Fruit fly (Drosophila melanogaster): ENCODE data around the gene daed.
A peak's percentile ranks its signal among the peaks of the same experiment; 100 is the strongest.

daed gene

DNA sequence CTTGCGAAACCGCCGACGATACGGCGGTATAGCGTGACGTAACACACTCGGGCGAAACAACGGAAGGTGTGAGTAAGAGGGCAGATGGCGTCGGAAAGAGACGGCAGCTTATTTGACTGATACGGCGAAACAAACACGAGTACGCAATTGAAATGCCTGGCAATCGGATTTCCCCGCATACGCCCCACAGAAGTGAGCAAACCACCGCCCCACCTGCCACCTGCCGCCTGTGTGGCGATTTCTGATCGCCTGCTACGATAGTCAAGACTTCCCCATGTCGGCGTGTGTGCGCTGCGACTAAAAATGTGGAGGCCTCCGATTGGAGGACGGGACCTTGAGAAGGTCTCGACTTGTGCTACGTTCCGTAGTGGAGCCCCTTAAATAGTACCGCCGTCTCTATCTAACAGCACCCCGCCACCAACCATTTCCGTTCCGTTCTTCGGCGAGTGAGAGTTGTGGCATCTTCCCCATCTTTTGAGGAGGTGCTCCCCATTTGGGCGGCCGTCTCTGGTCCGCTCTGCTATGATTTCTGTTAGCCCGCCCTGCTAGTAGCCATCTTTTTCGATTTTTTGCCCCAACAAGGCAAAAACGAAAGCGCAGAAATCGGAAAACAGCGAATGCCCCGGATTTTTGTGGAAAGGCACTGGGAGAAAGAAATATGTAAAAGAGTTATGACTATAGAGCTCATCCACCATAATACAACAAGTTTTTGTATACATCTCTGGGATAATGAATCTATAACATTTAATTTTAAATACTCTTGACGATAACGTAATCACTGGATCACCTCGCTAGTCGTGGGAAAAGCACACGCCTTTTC is 17.3 kb downstream of the daed start (continued):
- peak; percentile 98 for TF ChIP-seq CG6792 (GFP tag; optimal IDR thresholded peaks at IDR 0.05)
- peak; percentile 97 for TF ChIP-seq achi (GFP tag; optimal IDR thresholded peaks at IDR 0.05)
- peak; percentile 99 for TF ChIP-seq acj6 (GFP tag; optimal IDR thresholded peaks at IDR 0.05)
- peak; percentile 100 for TF ChIP-seq vri (GFP tag; optimal IDR thresholded peaks at IDR 0.05)
- TF ChIP-seq svp (GFP tag) = peak; percentile 99
- peak; percentile 92 for TF ChIP-seq fd85E (GFP tag; optimal IDR thresholded peaks at IDR 0.05)
- peak; percentile 98 for TF ChIP-seq Ets21C (GFP tag; optimal IDR thresholded peaks at IDR 0.05)
- TF ChIP-seq ss (GFP tag; optimal IDR thresholded peaks at IDR 0.05) = peak; percentile 92 to 93
- peak; percentile 99 for TF ChIP-seq Met (GFP tag; optimal IDR thresholded peaks at IDR 0.05)
- TF ChIP-seq pdm3 (GFP tag; optimal IDR thresholded peaks at IDR 0.05) = peak; percentile 99
- peak; percentile 97 for TF ChIP-seq Lpt (GFP tag; optimal IDR thresholded peaks at IDR 0.05)
- TF ChIP-seq esn (GFP tag; optimal IDR thresholded peaks at IDR 0.05) = peak; percentile 99
- TF ChIP-seq CG11902 (GFP tag; optimal IDR thresholded peaks at IDR 0.05) = peak; percentile 98
- TF ChIP-seq eg (GFP tag; IDR thresholded peaks at IDR 0.05) = no peak
- peak; percentile 90 for TF ChIP-seq Blimp-1 (GFP tag; optimal IDR thresholded peaks at IDR 0.05)
- TF ChIP-seq CG32006 (GFP tag; optimal IDR thresholded peaks at IDR 0.05) = peak; percentile 98
- peak; percentile 98 for TF ChIP-seq CG11762 (GFP tag; optimal IDR thresholded peaks at IDR 0.05; ENCODE audit: insufficient read depth)
- TF ChIP-seq CG11294 (GFP tag; IDR thresholded peaks at IDR 0.05) = no peak
- peak; percentile 98 for TF ChIP-seq CG34406 (GFP tag; optimal IDR thresholded peaks at IDR 0.05)
- TF ChIP-seq Smox (GFP tag; optimal IDR thresholded peaks at IDR 0.05) = peak; percentile 99
- peak; percentile 97 for TF ChIP-seq CG8632 (GFP tag; optimal IDR thresholded peaks at IDR 0.05)
- peak; percentile 95 for TF ChIP-seq fd59A (GFP tag; optimal IDR thresholded peaks at IDR 0.05)
- peak; percentile 99 for TF ChIP-seq Sox14 (GFP tag; optimal IDR thresholded peaks at IDR 0.05)
- peak; percentile 99 for TF ChIP-seq lz (GFP tag; optimal IDR thresholded peaks at IDR 0.05)
- TF ChIP-seq Sox102F (GFP tag; optimal IDR thresholded peaks at IDR 0.05) = peak; percentile 99

DNA sequence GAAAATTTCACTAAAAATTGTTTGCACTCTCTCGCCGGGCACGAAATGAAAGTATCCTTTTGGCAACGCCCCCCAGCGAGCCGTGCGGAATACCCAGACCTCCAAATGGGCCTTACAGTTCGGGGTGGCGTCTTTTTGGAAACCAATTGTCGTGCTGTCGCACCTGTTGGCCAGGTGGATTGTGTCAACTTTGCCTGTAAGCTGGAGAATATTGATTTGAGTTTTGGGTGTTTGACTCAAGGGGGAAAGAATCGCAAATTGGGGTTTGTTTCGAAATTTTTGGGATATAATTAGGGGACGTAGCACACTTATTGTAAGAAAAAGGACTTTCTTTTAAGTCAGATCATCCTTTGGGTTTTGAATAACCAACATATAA is 18.0 kb downstream of the daed start:
- TF ChIP-seq esn (GFP tag; optimal IDR thresholded peaks at IDR 0.05) = peak; percentile 3
- no peak for TF ChIP-seq spab (GFP tag; optimal IDR thresholded peaks at IDR 0.05)

DNA sequence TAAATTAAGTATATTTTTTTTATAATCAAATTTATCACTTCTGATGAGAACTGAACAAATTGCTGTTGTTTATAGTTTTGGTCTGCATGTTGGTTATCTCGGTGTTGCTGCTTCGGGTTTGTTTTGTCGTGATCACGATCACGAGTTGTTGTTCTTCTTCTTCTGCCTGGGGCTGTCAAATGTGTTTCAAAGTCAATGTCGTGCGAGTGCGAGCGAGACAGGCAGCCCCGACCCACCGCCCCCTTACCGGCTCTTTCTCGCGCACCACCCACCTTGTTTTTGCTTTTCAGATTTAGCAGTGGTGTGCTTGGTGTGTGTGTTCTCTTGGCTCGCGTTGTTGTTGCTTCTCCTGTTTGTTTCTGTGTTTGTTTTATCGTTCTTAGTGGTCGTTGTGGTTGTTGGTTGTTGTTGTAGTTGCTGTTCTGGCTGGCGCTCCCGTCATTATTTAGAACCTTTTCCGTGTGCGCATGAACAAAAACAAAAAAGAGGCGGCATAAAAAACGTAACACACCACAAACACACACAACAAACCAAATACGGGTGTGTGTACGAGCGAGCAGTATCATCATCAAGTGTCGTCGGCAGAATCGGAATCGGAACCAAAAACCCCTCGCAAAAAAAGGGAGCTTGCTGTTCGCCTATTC is 18.5 kb downstream of the daed start, which contains the start of gene COX7AL2:
TSS of gene COX7AL2 (minus strand) at position 438 of the 644 bp plus-strand sequence.
- no peak for TF ChIP-seq CG6854 (GFP tag; optimal IDR thresholded peaks at IDR 0.05)
- no peak for TF ChIP-seq Smox (GFP tag; optimal IDR thresholded peaks at IDR 0.05)
- no peak for TF ChIP-seq acj6 (GFP tag; optimal IDR thresholded peaks at IDR 0.05)
- no peak for TF ChIP-seq lz (GFP tag; optimal IDR thresholded peaks at IDR 0.05)
- no peak for TF ChIP-seq CG3032 (tag; optimal IDR thresholded peaks at IDR 0.05)
- TF ChIP-seq CG8119 (GFP tag; IDR thresholded peaks at IDR 0.05) = no peak
- TF ChIP-seq Eip75B (GFP tag; optimal IDR thresholded peaks at IDR 0.05) = no peak
- TF ChIP-seq CG10631 (GFP tag; optimal IDR thresholded peaks at IDR 0.05) = peak; percentile 26
- no peak for TF ChIP-seq CG10669 (GFP tag; optimal IDR thresholded peaks at IDR 0.05)
- no peak for TF ChIP-seq pdm3 (GFP tag; optimal IDR thresholded peaks at IDR 0.05)
- peak in 1 of 2 experiments; percentile 36 for TF ChIP-seq salr (GFP tag; optimal IDR thresholded peaks at IDR 0.05)
- peak; percentile 10 for TF ChIP-seq fd59A (GFP tag; optimal IDR thresholded peaks at IDR 0.05)
- TF ChIP-seq Sox102F (GFP tag; optimal IDR thresholded peaks at IDR 0.05) = no peak
- no peak for TF ChIP-seq Ets21C (GFP tag; optimal IDR thresholded peaks at IDR 0.05)
- no peak for TF ChIP-seq ss (GFP tag; optimal IDR thresholded peaks at IDR 0.05)
- TF ChIP-seq Hr4 (GFP tag; optimal IDR thresholded peaks at IDR 0.05) = no peak
- peak; percentile 48 for TF ChIP-seq CG6276 (GFP tag; optimal IDR thresholded peaks at IDR 0.05)
- no peak for TF ChIP-seq Ets96B (tag; optimal IDR thresholded peaks at IDR 0.05)
- peak; percentile 3 for TF ChIP-seq CG32006 (GFP tag; optimal IDR thresholded peaks at IDR 0.05)
- TF ChIP-seq CG7368 (GFP tag; optimal IDR thresholded peaks at IDR 0.05) = no peak
- peak; percentile 33 for TF ChIP-seq CG8632 (GFP tag; optimal IDR thresholded peaks at IDR 0.05)
- TF ChIP-seq achi (GFP tag; optimal IDR thresholded peaks at IDR 0.05) = peak; percentile 22
- TF ChIP-seq fkh (GFP tag; optimal IDR thresholded peaks at IDR 0.05) = peak; percentile 61
- TF ChIP-seq dsx (GFP tag; optimal IDR thresholded peaks at IDR 0.05; ENCODE audit: poor library complexity, severe bottlenecking) = no peak
- no peak for TF ChIP-seq OdsH (GFP tag; optimal IDR thresholded peaks at IDR 0.05)
- TF ChIP-seq Sox15 (GFP tag; optimal IDR thresholded peaks at IDR 0.05) = no peak
- no peak for TF ChIP-seq topi (GFP tag; optimal IDR thresholded peaks at IDR 0.05)
- no peak for TF ChIP-seq CG9139 (GFP tag; optimal IDR thresholded peaks at IDR 0.05)
- no peak for TF ChIP-seq CG11294 (GFP tag; IDR thresholded peaks at IDR 0.05)
- TF ChIP-seq cyc (GFP tag; optimal IDR thresholded peaks at IDR 0.05) = no peak
- TF ChIP-seq esn (GFP tag; optimal IDR thresholded peaks at IDR 0.05) = no peak
